Fruit fly (Drosophila melanogaster) whole organism, adult: Measurements from ENCODE around the gene CG32249.

Experiments
- CG11617 ChIP-seq: fragments of 200-800 bp; sonication (Bioruptor generic); optimal IDR thresholded peaks from 2 replicates; lab custom pipeline; 2017; ENCODE audit warnings: mild to moderate bottlenecking, missing biosample characterization, missing genetic modification reagents, missing genetic modification characterization
- CG12768 ChIP-seq: fragments of 200-800 bp; sonication (Bioruptor generic); optimal IDR thresholded peaks from 2 replicates; lab custom pipeline; 2017; ENCODE audit warnings: missing biosample characterization, missing genetic modification characterization, mild to moderate bottlenecking, moderate library complexity, missing genetic modification reagents
- CG14711 ChIP-seq: fragments of 200-800 bp; sonication (Bioruptor generic); optimal IDR thresholded peaks from 2 replicates; lab custom pipeline; 2018; ENCODE audit warnings: missing biosample characterization, mild to moderate bottlenecking, missing genetic modification characterization, moderate library complexity
- CG1620 ChIP-seq: fragments of 200-800 bp; sonication (Bioruptor generic); optimal IDR thresholded peaks from 2 replicates; lab custom pipeline; 2016; ENCODE audit warnings: missing biosample characterization, missing genetic modification characterization
- CG33017 ChIP-seq: fragments of 200-800 bp; sonication (Bioruptor generic); optimal IDR thresholded peaks from 2 replicates; lab custom pipeline; 2018; ENCODE audit warnings: missing biosample characterization, mild to moderate bottlenecking, missing genetic modification characterization, moderate library complexity
- CG5204 ChIP-seq: fragments of 200-800 bp; sonication (Bioruptor generic); optimal IDR thresholded peaks from 2 replicates; lab custom pipeline; 2016; ENCODE audit warnings: missing biosample characterization, missing genetic modification characterization
- CG7045 ChIP-seq: fragments of 200-800 bp; sonication (Bioruptor generic); optimal IDR thresholded peaks from 2 replicates; lab custom pipeline; 2017; ENCODE audit warnings: missing biosample characterization, mild to moderate bottlenecking, missing genetic modification characterization
- CG7101 ChIP-seq: fragments of 200-800 bp; sonication (Bioruptor generic); optimal IDR thresholded peaks from 2 replicates; lab custom pipeline; 2018; ENCODE audit warnings: missing biosample characterization, mild to moderate bottlenecking, missing genetic modification characterization, moderate library complexity
- Clk ChIP-seq: fragments of 200-800 bp; sonication (Bioruptor generic); optimal IDR thresholded peaks from 2 replicates; lab custom pipeline; 2017; ENCODE audit warnings: missing biosample characterization, missing genetic modification characterization
- Crg-1 ChIP-seq: fragments of 200-800 bp; sonication (Bioruptor generic); optimal IDR thresholded peaks from 2 replicates; lab custom pipeline; 2016; ENCODE audit warnings: missing biosample characterization, missing genetic modification characterization
- Hr96 ChIP-seq: fragments of 200-800 bp; sonication (Bioruptor generic); optimal IDR thresholded peaks from 2 replicates; lab custom pipeline; 2016; ENCODE audit warnings: missing biosample characterization, missing genetic modification characterization
- Mnt ChIP-seq: fragments of 200-800 bp; sonication (Bioruptor generic); optimal IDR thresholded peaks from 2 replicates; lab custom pipeline; 2016; ENCODE audit warnings: missing biosample characterization, mild to moderate bottlenecking, missing genetic modification characterization
- bab1 ChIP-seq: fragments of 200-800 bp; sonication (Bioruptor generic); optimal IDR thresholded peaks from 3 replicates; lab custom pipeline; 2019; ENCODE audit warnings: missing biosample characterization, mild to moderate bottlenecking, missing genetic modification characterization, moderate library complexity
- cic ChIP-seq: fragments of 200-800 bp; sonication (Bioruptor generic); optimal IDR thresholded peaks from 2 replicates; lab custom pipeline; 2017; ENCODE audit warnings: missing biosample characterization, mild to moderate bottlenecking, missing genetic modification characterization, moderate library complexity
- cnc ChIP-seq, 2 experiments: fragments of >200 bp; optimal IDR thresholded peaks; 2 replicates each; lab custom pipeline; 2017
- kay ChIP-seq: fragments of 200-800 bp; sonication (Bioruptor generic); peaks from one replicate; lab custom pipeline; 2016; ENCODE audit warnings: missing biosample characterization, missing genetic modification characterization, borderline replicate concordance
- ovo ChIP-seq: fragments of 200-800 bp; sonication (Bioruptor generic); optimal IDR thresholded peaks from 2 replicates; lab custom pipeline; 2016; ENCODE audit warnings: missing biosample characterization, missing genetic modification characterization
- pad ChIP-seq: fragments of 200-800 bp; sonication (Bioruptor generic); optimal IDR thresholded peaks from 3 replicates; lab custom pipeline; 2017; ENCODE audit warnings: missing biosample characterization, missing genetic modification characterization, mild to moderate bottlenecking, moderate library complexity, missing genetic modification reagents
- tj ChIP-seq: fragments of 200-800 bp; sonication (Bioruptor generic); optimal IDR thresholded peaks from 3 replicates; lab custom pipeline; 2017; ENCODE audit warnings: missing biosample characterization, mild to moderate bottlenecking, missing genetic modification characterization, moderate library complexity
- toe ChIP-seq: fragments of 200-800 bp; sonication (Bioruptor generic); optimal IDR thresholded peaks from 2 replicates; lab custom pipeline; 2016; ENCODE audit warnings: missing biosample characterization, missing genetic modification characterization

CG32249 gene

dm6 chr3L:4484623-4485022 lies 14.8 kb downstream of the CG32249 start:
- TF ChIP-seq CG11617 (GFP tag; lab: Kevin White, UChicago) (no peak), tj (GFP tag; lab: Kevin White, UChicago) (no peak), Mnt (no peak), Crg-1 (GFP tag; lab: Kevin White, UChicago) (no peak), Hr96 (GFP tag; lab: Kevin White, UChicago) (no peak), CG7101 (tag; lab: Kevin White, UChicago) (no peak), ovo (GFP tag; lab: Kevin White, UChicago) (no peak), bab1 (GFP tag; lab: Kevin White, UChicago) (no peak), CG1620 (GFP tag; lab: Kevin White, UChicago) (no peak), CG33017 (tag; lab: Kevin White, UChicago) (no peak), Clk (GFP tag; lab: Kevin White, UChicago) (no peak), kay (GFP tag; lab: Kevin White, UChicago) (no peak), toe (GFP tag; lab: Kevin White, UChicago) (no peak), cnc (optimal IDR thresholded peaks at IDR 0.05; lab: Kevin White, UChicago) (no peak), CG14711 (no peak), CG12768 (GFP tag; lab: Kevin White, UChicago) (no peak), CG7045 (no peak), pad (no peak), CG5204 (no peak), cic (GFP tag; lab: Kevin White, UChicago) (no peak)

- TF ChIP-seq pad, result no peak
- no peak for TF ChIP-seq CG7045
- TF ChIP-seq CG1620 (GFP tag; lab: Kevin White, UChicago), result no peak
- TF ChIP-seq CG11617 (GFP tag; lab: Kevin White, UChicago), result no peak
- TF ChIP-seq Crg-1 (GFP tag; lab: Kevin White, UChicago), result no peak
- no peak for TF ChIP-seq tj (GFP tag; lab: Kevin White, UChicago)
- no peak for TF ChIP-seq CG12768 (GFP tag; lab: Kevin White, UChicago)
- no peak for TF ChIP-seq Clk (GFP tag; lab: Kevin White, UChicago)
Measured at dm6 chr3L:4489490-4489889, 19.7 kb downstream of the CG32249 start.

- TF ChIP-seq CG33017 (tag; lab: Kevin White, UChicago), result no peak
- no peak for TF ChIP-seq cic (GFP tag; lab: Kevin White, UChicago)
- no peak for TF ChIP-seq toe (GFP tag; lab: Kevin White, UChicago)
- TF ChIP-seq pad, result no peak
- no peak for TF ChIP-seq CG1620 (GFP tag; lab: Kevin White, UChicago)
- TF ChIP-seq tj (GFP tag; lab: Kevin White, UChicago), result no peak
- no peak for TF ChIP-seq CG12768 (GFP tag; lab: Kevin White, UChicago)
- no peak for TF ChIP-seq CG7101 (tag; lab: Kevin White, UChicago)
- TF ChIP-seq Hr96 (GFP tag; lab: Kevin White, UChicago), result no peak
- no peak for TF ChIP-seq bab1 (GFP tag; lab: Kevin White, UChicago)
- no peak for TF ChIP-seq CG11617 (GFP tag; lab: Kevin White, UChicago)
- TF ChIP-seq CG14711, result no peak
- TF ChIP-seq CG7045, result no peak
- TF ChIP-seq kay (GFP tag; lab: Kevin White, UChicago), result no peak
- no peak for TF ChIP-seq cnc (optimal IDR thresholded peaks at IDR 0.05; lab: Kevin White, UChicago)
- TF ChIP-seq Mnt, result no peak
- TF ChIP-seq Clk (GFP tag; lab: Kevin White, UChicago), result no peak
- no peak for TF ChIP-seq ovo (GFP tag; lab: Kevin White, UChicago)
- TF ChIP-seq Crg-1 (GFP tag; lab: Kevin White, UChicago), result no peak
Measured at dm6 chr3L:4490702-4491243, 21.0 kb downstream of the CG32249 start, which contains the start of gene CG13722. Gene CG13722 (minus strand): TSS chr3L:4490963.

- TF ChIP-seq cnc (optimal IDR thresholded peaks at IDR 0.05; lab: Kevin White, UChicago), result no peak
- no peak for TF ChIP-seq Hr96 (GFP tag; lab: Kevin White, UChicago)
- TF ChIP-seq CG5204, result no peak
- TF ChIP-seq CG14711, result no peak
- TF ChIP-seq pad, result no peak
- no peak for TF ChIP-seq CG12768 (GFP tag; lab: Kevin White, UChicago)
- no peak for TF ChIP-seq tj (GFP tag; lab: Kevin White, UChicago)
Measured at dm6 chr3L:4493609-4494008, 23.8 kb downstream of the CG32249 start.

dm6 chr3L:4494603-4495002 lies 24.8 kb downstream of the CG32249 start:
- TF ChIP-seq pad (no peak), ovo (GFP tag; lab: Kevin White, UChicago) (no peak), bab1 (GFP tag; lab: Kevin White, UChicago) (no peak), cic (GFP tag; lab: Kevin White, UChicago) (no peak), CG7045 (no peak)

- TF ChIP-seq CG7101 (tag; lab: Kevin White, UChicago), result no peak
- no peak for TF ChIP-seq CG12768 (GFP tag; lab: Kevin White, UChicago)
- no peak for TF ChIP-seq cnc (optimal IDR thresholded peaks at IDR 0.05; lab: Kevin White, UChicago)
- TF ChIP-seq toe (GFP tag; lab: Kevin White, UChicago), result no peak
- TF ChIP-seq Crg-1 (GFP tag; lab: Kevin White, UChicago), result no peak
- TF ChIP-seq bab1 (GFP tag; lab: Kevin White, UChicago), result no peak
- no peak for TF ChIP-seq Clk (GFP tag; lab: Kevin White, UChicago)
- TF ChIP-seq ovo (GFP tag; lab: Kevin White, UChicago), result no peak
- TF ChIP-seq cic (GFP tag; lab: Kevin White, UChicago), result no peak
- TF ChIP-seq kay (GFP tag; lab: Kevin White, UChicago), result no peak
- TF ChIP-seq CG14711, result no peak
- no peak for TF ChIP-seq pad
- TF ChIP-seq Mnt, result no peak
- no peak for TF ChIP-seq CG5204
- no peak for TF ChIP-seq Hr96 (GFP tag; lab: Kevin White, UChicago)
- TF ChIP-seq CG1620 (GFP tag; lab: Kevin White, UChicago), result no peak
- TF ChIP-seq CG7045, result no peak
- TF ChIP-seq CG33017 (tag; lab: Kevin White, UChicago), result no peak
Measured at dm6 chr3L:4497677-4498076, 27.9 kb downstream of the CG32249 start, which contains the start of gene CG13721. Gene CG13721 (minus strand): TSS chr3L:4497777.
